Worm (Caenorhabditis elegans) whole organism, midembryonic: Measurements from ENCODE around the gene F13B6.2.

Source experiments
- T22C8.4 ChIP-seq: fragments of 200-800 bp; sonication (Bioruptor generic); IDR thresholded peaks from 2 replicates; pipeline ENCODE4 v1.3.6; 2022; ENCODE audit warnings: missing genetic modification characterization, missing compliant biosample characterization
- cog-1 ChIP-seq: sonication (generic microtip); optimal IDR thresholded peaks from 2 replicates; lab custom pipeline; 2016; ENCODE audit warnings: missing genetic modification characterization, missing compliant biosample characterization
- flt-1 ChIP-seq: fragments of 200-800 bp; sonication (Bioruptor generic); IDR thresholded peaks from 2 replicates; pipeline ENCODE4 v1.3.6; 2022; ENCODE audit warnings: missing genetic modification characterization, missing compliant biosample characterization
- klf-2 ChIP-seq: fragments of 200-800 bp; sonication (Bioruptor generic); conservative IDR thresholded peaks from 2 replicates; pipeline ENCODE4 v1.3.6; 2022; ENCODE audit warnings: missing genetic modification reagents, missing genetic modification characterization, missing compliant biosample characterization
- ref-1 ChIP-seq: fragments of 200-800 bp; sonication (Bioruptor generic); conservative IDR thresholded peaks from 2 replicates; pipeline ENCODE4 v1.3.6; 2022; ENCODE audit warnings: missing genetic modification reagents, missing genetic modification characterization, missing compliant biosample characterization
- tab-1 ChIP-seq: fragments of 200-800 bp; sonication (Bioruptor generic); IDR thresholded peaks from 2 replicates; pipeline ENCODE4 v1.3.6; 2022; ENCODE audit warnings: missing genetic modification characterization, missing compliant biosample characterization
- ztf-23 ChIP-seq: fragments of 200-800 bp; sonication (Bioruptor generic); IDR thresholded peaks from 2 replicates; pipeline ENCODE4 v1.3.6; 2022; ENCODE audit warnings: missing genetic modification reagents, missing genetic modification characterization, missing compliant biosample characterization
- ztf-29 ChIP-seq: fragments of 200-800 bp; sonication (Bioruptor generic); IDR thresholded peaks from 2 replicates; pipeline ENCODE4 v1.3.6; 2022; ENCODE audit warnings: missing genetic modification reagents, missing genetic modification characterization, missing compliant biosample characterization

DNA sequence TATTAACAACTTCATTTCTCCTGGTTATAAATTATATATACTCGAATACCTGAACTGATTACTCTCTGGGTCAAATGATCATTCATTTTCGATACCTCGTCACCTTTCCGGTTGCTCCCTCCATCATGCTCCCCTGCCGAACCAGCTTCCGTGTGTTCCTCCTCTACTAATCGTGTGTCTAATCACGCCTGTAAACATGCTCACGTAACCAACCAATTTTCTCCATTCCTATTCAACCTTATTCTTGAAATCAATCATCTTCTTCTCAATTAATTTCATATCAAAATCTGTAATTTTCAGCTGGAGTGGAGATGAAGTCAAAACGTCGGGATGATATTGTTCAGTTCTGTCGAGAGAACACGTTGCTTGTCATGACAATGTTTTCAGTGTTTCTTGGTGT, 43.2 kb upstream of the F13B6.2 start, which contains the start of gene glt-6:
- TF ChIP-seq ztf-29 (GFP tag; lab: Robert Waterston, UW) (no peak), cog-1 (tag; lab: Kevin White, UChicago) (no peak), klf-2 (GFP tag; lab: Robert Waterston, UW) (no peak), ref-1 (no peak), ztf-23 (GFP tag; lab: Robert Waterston, UW) (no peak), flt-1 (GFP tag; lab: Robert Waterston, UW) (no peak), tab-1 (no peak), T22C8.4 (GFP tag; lab: Robert Waterston, UW) (no peak)
